Worm (Caenorhabditis elegans) whole organism, L4 larva: ENCODE results near the gene C34F11.1.

Experiments
- D1046.2 ChIP-seq: fragments of 200-800 bp; sonication (Bioruptor generic); IDR thresholded peaks from 2 replicates; pipeline ENCODE4 v1.3.6; 2022; ENCODE audit warnings: missing genetic modification characterization, missing compliant biosample characterization
- F37D6.2 ChIP-seq: sonication (generic microtip); optimal IDR thresholded peaks from 2 replicates; lab custom pipeline; 2016; ENCODE audit warnings: mild to moderate bottlenecking, missing genetic modification characterization, missing compliant biosample characterization
- R02D3.7 ChIP-seq: fragments of 150-350 bp; sonication (generic microtip); optimal IDR thresholded peaks from 3 replicates; lab custom pipeline; 2014; ENCODE audit warnings: missing biosample characterization, missing genetic modification characterization
- T20F7.1 ChIP-seq: fragments of 200-800 bp; sonication (Bioruptor generic); optimal IDR thresholded peaks from 2 replicates; lab custom pipeline; 2018; ENCODE audit warnings: mild to moderate bottlenecking, missing genetic modification characterization, missing compliant biosample characterization
- T26A8.4 ChIP-seq: fragments of 200-800 bp; sonication (Bioruptor generic); IDR thresholded peaks from 2 replicates; pipeline ENCODE4 v1.3.6; 2022; ENCODE audit warnings: missing genetic modification characterization, missing compliant biosample characterization
- Y105C5A.15 ChIP-seq: fragments of 200-800 bp; sonication (Bioruptor generic); IDR thresholded peaks from 2 replicates; pipeline ENCODE4 v1.3.6; 2022; ENCODE audit warnings: missing genetic modification characterization, missing compliant biosample characterization
- ZK546.5 ChIP-seq, 2 experiments: sonication (generic microtip); optimal IDR thresholded peaks; 2 replicates each; lab custom pipeline; 2017; ENCODE audit warnings: missing biosample characterization in 2 of 2, missing genetic modification characterization in 2 of 2
- aha-1 ChIP-seq: fragments of 150-350 bp; peaks from one replicate; lab custom pipeline; 2014; ENCODE audit warnings: missing biosample characterization, missing genetic modification characterization
- aly-2 ChIP-seq: sonication (generic microtip); optimal IDR thresholded peaks from 2 replicates; lab custom pipeline; 2018; ENCODE audit warnings: missing biosample characterization, missing genetic modification characterization
- arid-1 ChIP-seq: fragments of 200-800 bp; sonication (Bioruptor generic); conservative IDR thresholded peaks from 2 replicates; pipeline ENCODE4 v1.3.6; 2022; ENCODE audit warnings: missing genetic modification reagents, missing genetic modification characterization, missing compliant biosample characterization
- attf-4 ChIP-seq: sonication (generic microtip); optimal IDR thresholded peaks from 3 replicates; lab custom pipeline; 2017; ENCODE audit warnings: missing biosample characterization, missing genetic modification characterization
- ceh-28 ChIP-seq: fragments of 150-350 bp; optimal IDR thresholded peaks from 2 replicates; lab custom pipeline; 2014; ENCODE audit warnings: missing biosample characterization, missing genetic modification reagents, missing genetic modification characterization
- ceh-82 ChIP-seq: sonication (generic microtip); optimal IDR thresholded peaks from 2 replicates; lab custom pipeline; 2017; ENCODE audit warnings: missing biosample characterization, missing genetic modification characterization
- ces-1 ChIP-seq: fragments of 150-350 bp; sonication (generic microtip); optimal IDR thresholded peaks from 4 replicates; lab custom pipeline; 2014; ENCODE audit warnings: missing biosample characterization, missing genetic modification reagents, missing genetic modification characterization
- cey-2 ChIP-seq: sonication (generic microtip); optimal IDR thresholded peaks from 3 replicates; lab custom pipeline; 2017; ENCODE audit warnings: missing genetic modification characterization, mild to moderate bottlenecking, missing compliant biosample characterization, antibody characterized with exemption, borderline replicate concordance; ENCODE audit not compliant: insufficient read depth
- dmd-6 ChIP-seq: fragments of 200-800 bp; sonication (Bioruptor generic); IDR thresholded peaks from 2 replicates; pipeline ENCODE4 v1.3.6; 2022; ENCODE audit warnings: missing genetic modification reagents, missing genetic modification characterization, missing compliant biosample characterization
- dmd-9 ChIP-seq: fragments of 200-800 bp; sonication (Bioruptor generic); IDR thresholded peaks from 2 replicates; pipeline ENCODE4 v1.3.6; 2022; ENCODE audit warnings: missing genetic modification reagents, missing genetic modification characterization, missing compliant biosample characterization
- dpl-1 ChIP-seq: fragments of 150-350 bp; optimal IDR thresholded peaks from 2 replicates; lab custom pipeline; 2014; ENCODE audit warnings: missing biosample characterization, missing genetic modification reagents, missing genetic modification characterization
- duxl-1 ChIP-seq: sonication (generic microtip); optimal IDR thresholded peaks from 2 replicates; lab custom pipeline; 2016; ENCODE audit warnings: mild to moderate bottlenecking, missing genetic modification characterization, moderate library complexity, missing compliant biosample characterization; ENCODE audit not compliant: poor library complexity
- egl-43 ChIP-seq: fragments of 200-800 bp; sonication (Bioruptor generic); IDR thresholded peaks from 2 replicates; pipeline ENCODE4 v1.3.6; 2022; ENCODE audit warnings: missing genetic modification reagents, missing genetic modification characterization, missing compliant biosample characterization
- hlh-11 ChIP-seq: fragments of 200-800 bp; sonication (Bioruptor generic); optimal IDR thresholded peaks from 2 replicates; lab custom pipeline; 2018; ENCODE audit warnings: mild to moderate bottlenecking, missing genetic modification characterization, missing compliant biosample characterization
- hmg-1.1 ChIP-seq: fragments of 200-800 bp; sonication (Bioruptor generic); IDR thresholded peaks from 2 replicates; pipeline ENCODE4 v1.3.6; 2022; ENCODE audit warnings: missing genetic modification reagents, missing genetic modification characterization, missing compliant biosample characterization
- jun-1 ChIP-seq: fragments of 150-350 bp; optimal IDR thresholded peaks from 2 replicates; lab custom pipeline; 2014; ENCODE audit warnings: missing biosample characterization, missing genetic modification reagents, missing genetic modification characterization
- lin-1 ChIP-seq: fragments of 200-800 bp; sonication (Bioruptor generic); IDR thresholded peaks from 2 replicates; pipeline ENCODE4 v1.3.6; 2022; ENCODE audit warnings: missing genetic modification reagents, missing genetic modification characterization, missing compliant biosample characterization
- lin-29 ChIP-seq: fragments of 200-800 bp; sonication (Bioruptor generic); IDR thresholded peaks from 2 replicates; pipeline ENCODE4 v1.3.6; 2022; ENCODE audit warnings: missing genetic modification reagents, missing genetic modification characterization, missing compliant biosample characterization
- lin-38 ChIP-seq: fragments of 200-800 bp; sonication (Bioruptor generic); IDR thresholded peaks from 2 replicates; pipeline ENCODE4 v1.3.6; 2022; ENCODE audit warnings: missing genetic modification reagents, missing genetic modification characterization, missing compliant biosample characterization
- madf-5 ChIP-seq, 2 experiments: fragments of 200-800 bp; sonication (Bioruptor generic); IDR thresholded peaks; 2 replicates each; pipeline ENCODE4 v1.3.6; 2022; ENCODE audit warnings: missing compliant biosample characterization in 2 of 2, missing genetic modification characterization in 2 of 2
- mdl-1 ChIP-seq, 2 experiments: fragments of 150-350 bp in 1 of 2; sonication (generic microtip) in 1 of 2; optimal IDR thresholded peaks; 2 replicates each; lab custom pipeline; 2014 to 2017; ENCODE audit warnings: missing biosample characterization in 2 of 2, missing genetic modification characterization in 2 of 2
- mdt-29 ChIP-seq: fragments of 200-800 bp; sonication (Bioruptor generic); IDR thresholded peaks from 2 replicates; pipeline ENCODE4 v1.3.6; 2022; ENCODE audit warnings: missing genetic modification reagents, missing genetic modification characterization, missing compliant biosample characterization
- mep-1 ChIP-seq: fragments of 150-350 bp; sonication (generic microtip); optimal IDR thresholded peaks from 3 replicates; lab custom pipeline; 2014; ENCODE audit warnings: missing biosample characterization, missing genetic modification characterization
- mxl-3 ChIP-seq: fragments of 200-800 bp; sonication (Bioruptor generic); optimal IDR thresholded peaks from 2 replicates; lab custom pipeline; 2018; ENCODE audit warnings: mild to moderate bottlenecking, missing genetic modification characterization, missing compliant biosample characterization
- nhr-10 ChIP-seq: fragments of 150-350 bp; optimal IDR thresholded peaks from 2 replicates; lab custom pipeline; 2014; ENCODE audit warnings: missing biosample characterization, missing genetic modification characterization
- nhr-25 ChIP-seq: sonication (generic microtip); optimal IDR thresholded peaks from 2 replicates; lab custom pipeline; 2017; ENCODE audit warnings: missing genetic modification characterization, mild to moderate bottlenecking, missing compliant biosample characterization, antibody characterized with exemption, moderate library complexity, borderline replicate concordance; ENCODE audit not compliant: insufficient read depth
- nhr-48 ChIP-seq: sonication (generic microtip); optimal IDR thresholded peaks from 2 replicates; lab custom pipeline; 2016; ENCODE audit warnings: mild to moderate bottlenecking, missing genetic modification characterization, missing compliant biosample characterization
- nhr-6 ChIP-seq: fragments of 150-350 bp; optimal IDR thresholded peaks from 2 replicates; lab custom pipeline; 2014; ENCODE audit warnings: missing biosample characterization, missing genetic modification characterization
- nhr-76 ChIP-seq: fragments of 150-350 bp; optimal IDR thresholded peaks from 2 replicates; lab custom pipeline; 2014; ENCODE audit warnings: missing biosample characterization, missing genetic modification characterization
- pha-4 ChIP-seq, 2 experiments: fragments of 150-350 bp in 1 of 2; fragments of 200-800 bp in 1 of 2; sonication (Bioruptor generic) in 1 of 2; IDR thresholded peaks in 1 of 2; optimal IDR thresholded peaks in 1 of 2; 2 replicates each; pipeline versions ENCODE4 v1.3.6 to Lab custom; 2014 to 2022; ENCODE audit warnings: missing genetic modification characterization in 2 of 2, missing genetic modification reagents in 2 of 2, missing biosample characterization in 1 of 2, missing compliant biosample characterization in 1 of 2
- php-3 ChIP-seq: fragments of 200-800 bp; sonication (Bioruptor generic); IDR thresholded peaks from 2 replicates; pipeline ENCODE4 v1.3.6; 2022; ENCODE audit warnings: missing genetic modification reagents, missing genetic modification characterization, missing compliant biosample characterization
- sdz-12 ChIP-seq: fragments of 200-800 bp; sonication (Bioruptor generic); optimal IDR thresholded peaks from 2 replicates; lab custom pipeline; 2018; ENCODE audit warnings: mild to moderate bottlenecking, missing genetic modification characterization, missing compliant biosample characterization
- set-16 ChIP-seq: fragments of 200-800 bp; sonication (Bioruptor generic); IDR thresholded peaks from 2 replicates; pipeline ENCODE4 v1.3.6; 2022; ENCODE audit warnings: missing genetic modification reagents, missing genetic modification characterization, missing compliant biosample characterization
- snpc-4 ChIP-seq: fragments of 150-350 bp; optimal IDR thresholded peaks from 2 replicates; lab custom pipeline; 2014; ENCODE audit warnings: missing biosample characterization, missing genetic modification characterization
- spr-3 ChIP-seq: fragments of 200-800 bp; sonication (Bioruptor generic); optimal IDR thresholded peaks from 2 replicates; lab custom pipeline; 2018; ENCODE audit warnings: mild to moderate bottlenecking, missing genetic modification characterization, missing compliant biosample characterization
- unc-130 ChIP-seq: sonication (generic microtip); optimal IDR thresholded peaks from 2 replicates; lab custom pipeline; 2016; ENCODE audit warnings: missing genetic modification reagents, missing genetic modification characterization, missing compliant biosample characterization
- unc-39 ChIP-seq: sonication (generic microtip); optimal IDR thresholded peaks from 2 replicates; lab custom pipeline; 2017; ENCODE audit warnings: missing biosample characterization, missing genetic modification characterization
- unc-62 ChIP-seq, 3 experiments: fragments of 150-350 bp in 1 of 3; sonication (generic microtip); optimal IDR thresholded peaks in 2 of 3; peaks in 1 of 3; 1 replicate in 1 of 3; 2 replicates in 2 of 3; lab custom pipeline; 2014 to 2017; ENCODE audit warnings: missing biosample characterization in 3 of 3, missing genetic modification characterization in 3 of 3, missing genetic modification reagents in 3 of 3, missing genotype in 1 of 3
- vab-7 ChIP-seq: fragments of 200-800 bp; sonication (Bioruptor generic); IDR thresholded peaks from 2 replicates; pipeline ENCODE4 v1.3.6; 2022; ENCODE audit warnings: missing genetic modification reagents, missing genetic modification characterization, missing compliant biosample characterization
- zfp-2 ChIP-seq: sonication (generic microtip); optimal IDR thresholded peaks from 2 replicates; lab custom pipeline; 2016; ENCODE audit warnings: mild to moderate bottlenecking, missing genetic modification characterization, missing compliant biosample characterization
- zfp-3 ChIP-seq: fragments of 200-800 bp; sonication (Bioruptor generic); conservative IDR thresholded peaks from 2 replicates; pipeline ENCODE4 v1.3.6; 2022; ENCODE audit warnings: missing genetic modification reagents, missing genetic modification characterization, missing compliant biosample characterization
- zip-2 ChIP-seq: fragments of 150-350 bp; optimal IDR thresholded peaks from 2 replicates; lab custom pipeline; 2014; ENCODE audit warnings: missing biosample characterization, missing genetic modification characterization
- ztf-11 ChIP-seq: fragments of 150-350 bp; optimal IDR thresholded peaks from 2 replicates; lab custom pipeline; 2014; ENCODE audit warnings: missing biosample characterization, missing genetic modification characterization

C34F11.1 gene

DNA sequence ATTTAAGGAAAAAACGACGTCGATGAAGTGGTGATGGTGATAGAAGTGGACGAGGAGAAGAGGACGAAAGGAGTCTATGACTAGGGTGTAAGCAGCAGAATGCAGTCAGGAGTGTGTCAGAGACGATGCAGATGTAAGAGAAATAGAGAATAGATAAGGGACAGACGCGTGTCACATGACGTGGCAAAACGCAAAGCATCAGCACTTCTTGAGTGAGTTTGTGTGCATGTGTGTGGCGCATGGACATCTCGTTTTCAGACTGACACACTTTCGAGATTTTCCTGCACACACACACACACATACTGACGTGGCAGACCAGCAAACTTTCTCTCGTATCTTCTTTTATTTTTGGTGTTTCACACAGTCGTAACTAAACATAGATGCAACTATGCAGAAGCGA, 30.3 kb upstream of the C34F11.1 start (continued):
- TF ChIP-seq lin-1 (peak; percentile 71; the same call in 1 of the 2 replicates), nhr-6 (tag; lab: Kevin White, UChicago) (peak; percentile 42), mdl-1 (tag; optimal IDR thresholded peaks at IDR 0.05; lab: Kevin White, UChicago) (peak; percentile 53 to 79), T26A8.4 (GFP tag; lab: Robert Waterston, UW) (peak; percentile 63), ZK546.5 (tag; optimal IDR thresholded peaks at IDR 0.05; lab: Kevin White, UChicago) (no peak), pha-4 (GFP tag; IDR thresholded peaks at IDR 0.05; lab: Robert Waterston, UW) (no peak), pha-4 (tag; optimal IDR thresholded peaks at IDR 0.05; lab: Kevin White, UChicago) (no peak), T20F7.1 (GFP tag; lab: Kevin White, UChicago) (peak; percentile 65), F37D6.2 (tag; lab: Kevin White, UChicago) (peak; percentile 2), egl-43 (GFP tag; lab: Robert Waterston, UW) (peak; percentile 61; the same call in 1 of the 2 replicates), Y105C5A.15 (GFP tag; lab: Robert Waterston, UW) (no peak), unc-130 (no peak), zip-2 (tag; lab: Kevin White, UChicago) (no peak), nhr-76 (tag; lab: Kevin White, UChicago) (no peak), lin-29 (GFP tag; lab: Robert Waterston, UW) (no peak), nhr-25 (tag; lab: Kevin White, UChicago) (peak; percentile 49), R02D3.7 (tag; lab: Kevin White, UChicago) (no peak), spr-3 (GFP tag; lab: Kevin White, UChicago) (no peak), ztf-11 (tag; lab: Kevin White, UChicago) (no peak), ces-1 (GFP tag; lab: Kevin White, UChicago) (no peak), snpc-4 (tag; lab: Kevin White, UChicago) (no peak), D1046.2 (GFP tag; lab: Robert Waterston, UW) (no peak), mxl-3 (GFP tag; lab: Kevin White, UChicago) (peak; percentile 94), madf-5 (GFP tag; IDR thresholded peaks at IDR 0.05; lab: Robert Waterston, UW) (no peak), hlh-11 (tag; lab: Kevin White, UChicago) (peak; percentile 95), duxl-1 (no peak), attf-4 (no peak), dpl-1 (GFP tag; lab: Kevin White, UChicago) (no peak), zfp-2 (tag; lab: Kevin White, UChicago) (no peak), zfp-3 (GFP tag; lab: Robert Waterston, UW) (0 out of 2 replicates have a peak, but pooled peaks have one; percentile 34), dmd-6 (peak; percentile 97), dmd-9 (GFP tag; lab: Robert Waterston, UW) (no peak), set-16 (GFP tag; lab: Robert Waterston, UW) (peak; percentile 29; the same call in 1 of the 2 replicates), php-3 (GFP tag; lab: Robert Waterston, UW) (peak; percentile 27; the same call in 1 of the 2 replicates), hmg-1.1 (GFP tag; lab: Robert Waterston, UW) (peak; percentile 67), arid-1 (GFP tag; lab: Robert Waterston, UW) (no peak), cey-2 (tag; lab: Kevin White, UChicago) (no peak), unc-62 (GFP tag; optimal IDR thresholded peaks at IDR 0.05 in 1 of 2; lab: Kevin White, UChicago) (peak in 1 of 2 experiments; percentile 67), unc-62 (tag; optimal IDR thresholded peaks at IDR 0.05; lab: Kevin White, UChicago) (no peak), unc-39 (tag; lab: Kevin White, UChicago) (no peak), sdz-12 (GFP tag; lab: Kevin White, UChicago) (no peak), vab-7 (GFP tag; lab: Robert Waterston, UW) (no peak), nhr-10 (peak; percentile 20), mdt-29 (GFP tag; lab: Robert Waterston, UW) (peak; percentile 53; the same call in 1 of the 2 replicates), ceh-28 (tag; lab: Kevin White, UChicago) (no peak), aly-2 (no peak), ceh-82 (no peak), lin-38 (GFP tag; lab: Robert Waterston, UW) (peak; percentile 54), aha-1 (peak; percentile 98), jun-1 (tag; lab: Kevin White, UChicago) (peak; percentile 17), mep-1 (tag; lab: Kevin White, UChicago) (peak; percentile 65), nhr-48 (tag; lab: Kevin White, UChicago) (peak; percentile 82)
